Worm (Caenorhabditis elegans) whole organism, late embryonic: ENCODE measurements around the gene col-17.

Experiments
- K09A11.1 ChIP-seq: sonication (generic microtip); optimal IDR thresholded peaks from 2 replicates; lab custom pipeline; 2017; ENCODE audit warnings: antibody characterized with exemption, mild to moderate bottlenecking, missing genetic modification characterization, missing compliant biosample characterization; ENCODE audit not compliant: insufficient read depth
- ama-1 ChIP-seq: fragments of 150-350 bp; optimal IDR thresholded peaks from 2 replicates; lab custom pipeline; 2014
- ceh-19 ChIP-seq: fragments of 200-800 bp; sonication (Bioruptor generic); optimal IDR thresholded peaks from 2 replicates; lab custom pipeline; 2018; ENCODE audit warnings: mild to moderate bottlenecking, missing genetic modification characterization, missing compliant biosample characterization
- ceh-31 ChIP-seq: sonication (generic microtip); optimal IDR thresholded peaks from 2 replicates; lab custom pipeline; 2016; ENCODE audit warnings: missing genetic modification characterization, missing compliant biosample characterization
- che-1 ChIP-seq: sonication (generic microtip); optimal IDR thresholded peaks from 2 replicates; lab custom pipeline; 2016; ENCODE audit warnings: mild to moderate bottlenecking, missing genetic modification characterization, missing compliant biosample characterization
- fkh-10 ChIP-seq: fragments of 150-350 bp; optimal IDR thresholded peaks from 2 replicates; lab custom pipeline; 2014; ENCODE audit warnings: missing biosample characterization, missing genetic modification reagents, missing genetic modification characterization
- hlh-30 ChIP-seq: sonication (generic microtip); optimal IDR thresholded peaks from 2 replicates; lab custom pipeline; 2017; ENCODE audit warnings: antibody characterized with exemption, missing genetic modification characterization, missing compliant biosample characterization; ENCODE audit not compliant: insufficient read depth
- lin-11 ChIP-seq: fragments of 200-800 bp; sonication (Bioruptor generic); optimal IDR thresholded peaks from 2 replicates; lab custom pipeline; 2018; ENCODE audit warnings: mild to moderate bottlenecking, missing genetic modification characterization, missing compliant biosample characterization
- tbx-7 ChIP-seq: sonication (generic microtip); optimal IDR thresholded peaks from 2 replicates; lab custom pipeline; 2016; ENCODE audit warnings: missing genotype, missing genetic modification characterization, missing compliant biosample characterization
- ztf-16 ChIP-seq: sonication (generic microtip); optimal IDR thresholded peaks from 2 replicates; lab custom pipeline; 2017; ENCODE audit warnings: missing genetic modification characterization, missing compliant biosample characterization

DNA sequence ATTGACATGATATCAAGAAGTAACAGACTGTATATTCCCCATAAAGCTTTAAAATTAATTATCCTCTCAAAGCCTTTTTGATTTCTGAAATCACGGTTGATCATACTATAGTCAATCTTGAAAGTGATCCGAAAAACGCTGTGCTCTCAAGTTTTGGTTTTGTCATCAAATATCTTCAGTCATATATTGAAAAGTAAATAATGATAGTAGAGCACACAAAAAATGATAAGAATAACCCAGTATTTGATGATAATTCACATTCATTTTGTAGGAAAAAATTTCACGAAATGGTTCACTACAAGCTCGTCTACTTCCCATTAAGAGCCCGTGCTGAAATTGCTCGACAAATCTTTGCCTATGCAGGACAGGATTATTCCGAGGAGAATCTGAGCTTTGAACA is 12.3 kb upstream of the col-17 start, which contains the start of gene gst-6:
- no peak for TF ChIP-seq che-1 (tag; lab: Kevin White, UChicago)
- TF ChIP-seq lin-11 (tag; lab: Kevin White, UChicago): no peak
- TF ChIP-seq ceh-31 (tag; lab: Kevin White, UChicago): no peak
- no peak for TF ChIP-seq ceh-19 (GFP tag; lab: Kevin White, UChicago)
- TF ChIP-seq ama-1 (lab: Kevin White, UChicago): no peak
- no peak for TF ChIP-seq fkh-10 (GFP tag; lab: Kevin White, UChicago)
- TF ChIP-seq tbx-7 (tag; lab: Kevin White, UChicago): no peak
- TF ChIP-seq hlh-30 (tag; lab: Kevin White, UChicago): no peak
- no peak for TF ChIP-seq ztf-16
- no peak for TF ChIP-seq K09A11.1 (tag; lab: Kevin White, UChicago)
